Worm (Caenorhabditis elegans) whole organism, late embryonic: ENCODE measurements around the gene ascc-1.

Experiments used
- C08G9.2 ChIP-seq: sonication (generic microtip); optimal IDR thresholded peaks from 2 replicates; lab custom pipeline; 2016; ENCODE audit warnings: mild to moderate bottlenecking, missing genetic modification characterization, moderate library complexity, missing compliant biosample characterization
- C38D4.7 ChIP-seq: fragments of 200-800 bp; sonication (Bioruptor generic); optimal IDR thresholded peaks from 2 replicates; lab custom pipeline; 2018; ENCODE audit warnings: mild to moderate bottlenecking, missing genetic modification characterization, moderate library complexity, missing compliant biosample characterization
- F13H6.1 ChIP-seq: sonication (generic microtip); optimal IDR thresholded peaks from 2 replicates; lab custom pipeline; 2016; ENCODE audit warnings: missing genetic modification characterization, missing compliant biosample characterization
- K02D7.2 ChIP-seq: sonication (generic microtip); optimal IDR thresholded peaks from 2 replicates; lab custom pipeline; 2017; ENCODE audit warnings: mild to moderate bottlenecking, missing genetic modification characterization, missing compliant biosample characterization
- K09A11.1 ChIP-seq: sonication (generic microtip); optimal IDR thresholded peaks from 2 replicates; lab custom pipeline; 2017; ENCODE audit warnings: antibody characterized with exemption, mild to moderate bottlenecking, missing genetic modification characterization, missing compliant biosample characterization; ENCODE audit not compliant: insufficient read depth
- Y22D7AL.16 ChIP-seq: sonication (generic microtip); optimal IDR thresholded peaks from 2 replicates; lab custom pipeline; 2016; ENCODE audit warnings: missing genetic modification characterization, missing compliant biosample characterization
- ama-1 ChIP-seq: fragments of 150-350 bp; optimal IDR thresholded peaks from 2 replicates; lab custom pipeline; 2014
- ceh-14 ChIP-seq: sonication (generic microtip); optimal IDR thresholded peaks from 2 replicates; lab custom pipeline; 2016; ENCODE audit warnings: missing genotype, missing genetic modification characterization, missing compliant biosample characterization
- ceh-18 ChIP-seq: sonication (generic microtip); optimal IDR thresholded peaks from 2 replicates; lab custom pipeline; 2016; ENCODE audit warnings: missing genetic modification characterization, missing compliant biosample characterization
- ceh-19 ChIP-seq: fragments of 200-800 bp; sonication (Bioruptor generic); optimal IDR thresholded peaks from 2 replicates; lab custom pipeline; 2018; ENCODE audit warnings: mild to moderate bottlenecking, missing genetic modification characterization, missing compliant biosample characterization
- ceh-24 ChIP-seq: sonication (generic microtip); optimal IDR thresholded peaks from 2 replicates; lab custom pipeline; 2016; ENCODE audit warnings: mild to moderate bottlenecking, missing genetic modification characterization, missing compliant biosample characterization
- ceh-30 ChIP-seq: fragments of 150-350 bp; optimal IDR thresholded peaks from 2 replicates; lab custom pipeline; 2014; ENCODE audit warnings: missing biosample characterization, missing genetic modification characterization
- ceh-31 ChIP-seq: sonication (generic microtip); optimal IDR thresholded peaks from 2 replicates; lab custom pipeline; 2016; ENCODE audit warnings: missing genetic modification characterization, missing compliant biosample characterization
- ceh-48 ChIP-seq: sonication (generic microtip); optimal IDR thresholded peaks from 2 replicates; lab custom pipeline; 2016; ENCODE audit warnings: missing genetic modification characterization, inconsistent platforms, missing compliant biosample characterization
- ceh-9 ChIP-seq: sonication (generic microtip); optimal IDR thresholded peaks from 2 replicates; lab custom pipeline; 2016; ENCODE audit warnings: mild to moderate bottlenecking, missing genetic modification characterization, inconsistent platforms, missing compliant biosample characterization
- eyg-1 ChIP-seq: sonication (generic microtip); optimal IDR thresholded peaks from 2 replicates; lab custom pipeline; 2016; ENCODE audit warnings: missing genotype, missing genetic modification characterization, missing compliant biosample characterization
- fkh-10 ChIP-seq: fragments of 150-350 bp; optimal IDR thresholded peaks from 2 replicates; lab custom pipeline; 2014; ENCODE audit warnings: missing biosample characterization, missing genetic modification reagents, missing genetic modification characterization
- hlh-13 ChIP-seq: fragments of 200-800 bp; sonication (Bioruptor generic); optimal IDR thresholded peaks from 2 replicates; lab custom pipeline; 2018; ENCODE audit warnings: mild to moderate bottlenecking, missing genetic modification characterization, missing compliant biosample characterization
- hlh-15 ChIP-seq: sonication (generic microtip); optimal IDR thresholded peaks from 2 replicates; lab custom pipeline; 2016; ENCODE audit warnings: missing genetic modification characterization, missing compliant biosample characterization
- hlh-30 ChIP-seq: sonication (generic microtip); optimal IDR thresholded peaks from 2 replicates; lab custom pipeline; 2017; ENCODE audit warnings: antibody characterized with exemption, missing genetic modification characterization, missing compliant biosample characterization; ENCODE audit not compliant: insufficient read depth
- lim-6 ChIP-seq: sonication (generic microtip); optimal IDR thresholded peaks from 2 replicates; lab custom pipeline; 2016; ENCODE audit warnings: missing genetic modification characterization, missing compliant biosample characterization
- madf-2 ChIP-seq: sonication (generic microtip); optimal IDR thresholded peaks from 2 replicates; lab custom pipeline; 2017; ENCODE audit warnings: missing genetic modification characterization, missing compliant biosample characterization
- mec-3 ChIP-seq: sonication (generic microtip); optimal IDR thresholded peaks from 2 replicates; lab custom pipeline; 2016; ENCODE audit warnings: borderline replicate concordance, missing genetic modification characterization, missing compliant biosample characterization
- nfya-1 ChIP-seq: sonication (generic microtip); optimal IDR thresholded peaks from 2 replicates; lab custom pipeline; 2017; ENCODE audit warnings: missing genetic modification characterization, mild to moderate bottlenecking, missing compliant biosample characterization, antibody characterized with exemption, moderate library complexity
- nhr-11 ChIP-seq: fragments of 150-350 bp; optimal IDR thresholded peaks from 2 replicates; lab custom pipeline; 2014; ENCODE audit warnings: missing biosample characterization, missing genetic modification characterization
- npax-4 ChIP-seq: sonication (generic microtip); optimal IDR thresholded peaks from 2 replicates; lab custom pipeline; 2016; ENCODE audit warnings: missing genetic modification characterization, missing compliant biosample characterization
- odd-2 ChIP-seq: sonication (generic microtip); optimal IDR thresholded peaks from 2 replicates; lab custom pipeline; 2017; ENCODE audit warnings: antibody characterized with exemption, mild to moderate bottlenecking, missing genetic modification characterization, missing compliant biosample characterization
- pag-3 ChIP-seq: sonication (generic microtip); optimal IDR thresholded peaks from 2 replicates; lab custom pipeline; 2016; ENCODE audit warnings: missing compliant biosample characterization, missing genetic modification characterization, borderline replicate concordance
- ref-2 ChIP-seq: sonication (generic microtip); optimal IDR thresholded peaks from 2 replicates; lab custom pipeline; 2016; ENCODE audit warnings: missing genetic modification characterization, missing compliant biosample characterization
- rnt-1 ChIP-seq: sonication (generic microtip); optimal IDR thresholded peaks from 2 replicates; lab custom pipeline; 2016; ENCODE audit warnings: missing genetic modification characterization, missing compliant biosample characterization
- sox-2 ChIP-seq: fragments of 200-800 bp; sonication (Bioruptor generic); IDR thresholded peaks from 2 replicates; pipeline ENCODE4 v1.3.6; 2022; ENCODE audit warnings: missing genetic modification reagents, missing genetic modification characterization, missing compliant biosample characterization
- sox-4 ChIP-seq: sonication (generic microtip); optimal IDR thresholded peaks from 2 replicates; lab custom pipeline; 2017; ENCODE audit warnings: mild to moderate bottlenecking, missing genetic modification characterization, inconsistent platforms, missing compliant biosample characterization
- tbx-2 ChIP-seq: sonication (generic microtip); optimal IDR thresholded peaks from 2 replicates; lab custom pipeline; 2016; ENCODE audit warnings: missing genetic modification characterization, missing compliant biosample characterization
- ttx-3 ChIP-seq: sonication (generic microtip); optimal IDR thresholded peaks from 2 replicates; lab custom pipeline; 2016; ENCODE audit warnings: missing genetic modification reagents, missing genetic modification characterization, missing compliant biosample characterization
- unc-42 ChIP-seq: sonication (generic microtip); optimal IDR thresholded peaks from 2 replicates; lab custom pipeline; 2016; ENCODE audit warnings: missing genotype, missing genetic modification characterization, missing compliant biosample characterization
- ztf-16 ChIP-seq: sonication (generic microtip); optimal IDR thresholded peaks from 2 replicates; lab custom pipeline; 2017; ENCODE audit warnings: missing genetic modification characterization, missing compliant biosample characterization

The ascc-1 gene

ce11 chrII:23739-24138 lies 33.7 kb upstream of the ascc-1 start:
- TF ChIP-seq K02D7.2 (tag; lab: Kevin White, UChicago) (no peak), mec-3 (tag; lab: Kevin White, UChicago) (peak; percentile 37)

- peak; percentile 8 for TF ChIP-seq ceh-18
- TF ChIP-seq ceh-30 (tag; lab: Kevin White, UChicago), result peak; percentile 68
- peak; percentile 53 for TF ChIP-seq rnt-1
- TF ChIP-seq ceh-48 (tag; lab: Kevin White, UChicago), result peak; percentile 29
- peak; percentile 54 for TF ChIP-seq nfya-1
- peak; percentile 25 for TF ChIP-seq tbx-2
- TF ChIP-seq hlh-15, result no peak
- TF ChIP-seq ceh-31 (tag; lab: Kevin White, UChicago), result peak; percentile 21
- TF ChIP-seq ref-2, result no peak
- TF ChIP-seq sox-4 (tag; lab: Kevin White, UChicago), result no peak
Observed at ce11 chrII:24559-24998, 32.9 kb upstream of the ascc-1 start, which contains the start of gene enee-1. Gene enee-1, plus strand, starts transcription at chrII:24666.

ce11 chrII:28283-28682 lies 29.2 kb upstream of the ascc-1 start, which contains the start of gene F23F1.4:
Gene F23F1.4, minus strand, starts transcription at chrII:28423.
- no peak for TF ChIP-seq lim-6
- no peak for TF ChIP-seq hlh-15
- no peak for TF ChIP-seq ref-2
- TF ChIP-seq ceh-24 (tag; lab: Kevin White, UChicago), result no peak
- no peak for TF ChIP-seq Y22D7AL.16
- no peak for TF ChIP-seq ceh-19
- TF ChIP-seq eyg-1 (tag; lab: Kevin White, UChicago), result no peak
- no peak for TF ChIP-seq odd-2
- TF ChIP-seq sox-2 (GFP tag; lab: Robert Waterston, UW), result no peak
- TF ChIP-seq ceh-14, result no peak

ce11 chrII:29578-29977 lies 27.9 kb upstream of the ascc-1 start:
- TF ChIP-seq eyg-1 (tag; lab: Kevin White, UChicago) (no peak), fkh-10 (GFP tag; lab: Kevin White, UChicago) (no peak), ztf-16 (no peak), ttx-3 (tag; lab: Kevin White, UChicago) (no peak), mec-3 (tag; lab: Kevin White, UChicago) (no peak), K09A11.1 (tag; lab: Kevin White, UChicago) (no peak), hlh-30 (tag; lab: Kevin White, UChicago) (no peak), nhr-11 (no peak), C08G9.2 (tag; lab: Kevin White, UChicago) (no peak), ama-1 (no peak)

ce11 chrII:31521-31920 lies 25.9 kb upstream of the ascc-1 start, which contains the start of the genes F23F1.5 and fbxc-54:
Gene F23F1.5, minus strand, starts transcription at chrII:31584.
Gene fbxc-54, plus strand, starts transcription at chrII:31719.
- TF ChIP-seq npax-4, result no peak
- TF ChIP-seq pag-3 (tag; lab: Kevin White, UChicago), result no peak
- no peak for TF ChIP-seq hlh-13
- no peak for TF ChIP-seq C38D4.7
- TF ChIP-seq unc-42, result no peak
- no peak for TF ChIP-seq tbx-2
- no peak for TF ChIP-seq F13H6.1 (tag; lab: Kevin White, UChicago)
- no peak for TF ChIP-seq ceh-24 (tag; lab: Kevin White, UChicago)
- no peak for TF ChIP-seq madf-2 (tag; lab: Kevin White, UChicago)
- TF ChIP-seq eyg-1 (tag; lab: Kevin White, UChicago), result no peak
- no peak for TF ChIP-seq ceh-9 (tag; lab: Kevin White, UChicago)
